Worm (Caenorhabditis elegans) whole organism, L1 larva: Measurements from ENCODE around the gene T28A8.2.
A peak's percentile ranks its signal among the peaks of the same experiment; 100 is the strongest.

Source experiments
- F16B12.6 ChIP-seq: fragments of 150-350 bp; optimal IDR thresholded peaks from 2 replicates; lab custom pipeline; 2014; ENCODE audit warnings: missing biosample characterization, missing genetic modification characterization
- aha-1 ChIP-seq: fragments of 150-350 bp; optimal IDR thresholded peaks from 2 replicates; lab custom pipeline; 2014; ENCODE audit warnings: missing biosample characterization, missing genetic modification characterization
- alr-1 ChIP-seq: fragments of 200-800 bp; sonication (Bioruptor generic); optimal IDR thresholded peaks from 2 replicates; lab custom pipeline; 2018; ENCODE audit warnings: borderline replicate concordance, mild to moderate bottlenecking, missing genetic modification characterization, missing compliant biosample characterization
- ama-1 ChIP-seq: fragments of 150-350 bp; optimal IDR thresholded peaks from 2 replicates; lab custom pipeline; 2014
- blmp-1 ChIP-seq: fragments of 150-350 bp; optimal IDR thresholded peaks from 2 replicates; lab custom pipeline; 2014; ENCODE audit warnings: missing biosample characterization, missing genetic modification characterization
- ceh-63 ChIP-seq: fragments of 200-800 bp; sonication (Bioruptor generic); optimal IDR thresholded peaks from 2 replicates; lab custom pipeline; 2018; ENCODE audit warnings: mild to moderate bottlenecking, missing genetic modification characterization, missing compliant biosample characterization
- ceh-82 ChIP-seq, 3 experiments: fragments of 150-350 bp in 1 of 3; sonication (generic microtip) in 2 of 3; optimal IDR thresholded peaks; 2 replicates each; lab custom pipeline; 2014 to 2017; ENCODE audit warnings: missing biosample characterization in 3 of 3, missing genetic modification characterization in 3 of 3
- ceh-88 ChIP-seq: fragments of 200-800 bp; sonication (Bioruptor generic); IDR thresholded peaks from 2 replicates; pipeline ENCODE4 v1.3.6; 2022; ENCODE audit warnings: missing genetic modification characterization, missing compliant biosample characterization
- ces-1 ChIP-seq: fragments of 150-350 bp; optimal IDR thresholded peaks from 2 replicates; lab custom pipeline; 2014; ENCODE audit warnings: missing biosample characterization, missing genetic modification reagents, missing genetic modification characterization
- dpl-1 ChIP-seq, 3 experiments: fragments of 150-350 bp in 2 of 3; sonication (generic microtip) in 1 of 3; optimal IDR thresholded peaks; 2 replicates each; lab custom pipeline; 2014 to 2017; ENCODE audit warnings: missing biosample characterization in 3 of 3, missing genetic modification characterization in 3 of 3, missing genetic modification reagents in 3 of 3
- dsc-1 ChIP-seq: sonication (generic microtip); optimal IDR thresholded peaks from 2 replicates; lab custom pipeline; 2016; ENCODE audit warnings: mild to moderate bottlenecking, missing genetic modification characterization, missing compliant biosample characterization
- efl-3 ChIP-seq: fragments of 200-800 bp; sonication (Bioruptor generic); optimal IDR thresholded peaks from 2 replicates; lab custom pipeline; 2018; ENCODE audit warnings: mild to moderate bottlenecking, missing genetic modification characterization, missing compliant biosample characterization
- egl-13 ChIP-seq: sonication (generic microtip); optimal IDR thresholded peaks from 2 replicates; lab custom pipeline; 2016; ENCODE audit warnings: missing genotype, missing genetic modification reagents, missing genetic modification characterization, missing compliant biosample characterization
- egl-27 ChIP-seq, 2 experiments: fragments of 150-350 bp in 1 of 2; sonication (generic microtip); optimal IDR thresholded peaks; 3 replicates each; lab custom pipeline; 2017 to 2018; ENCODE audit warnings: missing biosample characterization in 2 of 2, missing genetic modification characterization in 2 of 2, missing genetic modification reagents in 2 of 2
- elt-2 ChIP-seq: sonication (generic microtip); optimal IDR thresholded peaks from 2 replicates; lab custom pipeline; 2016; ENCODE audit warnings: missing genetic modification characterization, mild to moderate bottlenecking, inconsistent platforms, missing compliant biosample characterization, missing genetic modification reagents
- elt-3 ChIP-seq, 6 experiments: fragments of 150-350 bp in 1 of 6; sonication (generic microtip); optimal IDR thresholded peaks; 2 replicates each; lab custom pipeline; 2017 to 2018; ENCODE audit warnings: missing biosample characterization in 6 of 6, missing genetic modification characterization in 6 of 6, inconsistent platforms in 1 of 6
- fkh-10 ChIP-seq: sonication (generic microtip); optimal IDR thresholded peaks from 2 replicates; lab custom pipeline; 2017; ENCODE audit warnings: missing biosample characterization, missing genetic modification reagents, missing genetic modification characterization
- fos-1 ChIP-seq: fragments of 150-350 bp; optimal IDR thresholded peaks from 2 replicates; lab custom pipeline; 2014; ENCODE audit warnings: missing biosample characterization, missing genetic modification characterization
- grh-1 ChIP-seq: fragments of 200-800 bp; sonication (Bioruptor generic); IDR thresholded peaks from 2 replicates; pipeline ENCODE4 v1.3.6; 2022; ENCODE audit warnings: missing genetic modification reagents, missing genetic modification characterization, missing compliant biosample characterization
- hlh-4 ChIP-seq: sonication (generic microtip); optimal IDR thresholded peaks from 2 replicates; lab custom pipeline; 2016; ENCODE audit warnings: mild to moderate bottlenecking, missing genetic modification characterization, missing compliant biosample characterization
- irx-1 ChIP-seq: sonication (generic microtip); optimal IDR thresholded peaks from 2 replicates; lab custom pipeline; 2016; ENCODE audit warnings: missing genetic modification characterization, missing compliant biosample characterization
- jun-1 ChIP-seq: fragments of 150-350 bp; optimal IDR thresholded peaks from 2 replicates; lab custom pipeline; 2014; ENCODE audit warnings: missing biosample characterization, missing genetic modification reagents, missing genetic modification characterization
- lin-15B ChIP-seq: fragments of 150-350 bp; sonication (generic microtip); optimal IDR thresholded peaks from 3 replicates; lab custom pipeline; 2014; ENCODE audit warnings: missing biosample characterization, missing genetic modification characterization
- lin-35 ChIP-seq, 2 experiments: fragments of 150-350 bp; optimal IDR thresholded peaks; 2 replicates each; lab custom pipeline; 2014; ENCODE audit warnings: missing biosample characterization in 2 of 2, missing genetic modification characterization in 2 of 2, missing genetic modification reagents in 2 of 2
- lir-3 ChIP-seq: sonication (generic microtip); optimal IDR thresholded peaks from 2 replicates; lab custom pipeline; 2016; ENCODE audit warnings: mild to moderate bottlenecking, missing genetic modification characterization, moderate library complexity, missing compliant biosample characterization; ENCODE audit not compliant: poor library complexity
- lsy-2 ChIP-seq, 2 experiments: fragments of 150-350 bp; optimal IDR thresholded peaks; 2 replicates each; lab custom pipeline; 2014; ENCODE audit warnings: missing biosample characterization in 2 of 2, missing genetic modification characterization in 2 of 2
- mab-9 ChIP-seq: fragments of 200-800 bp; sonication (Bioruptor generic); IDR thresholded peaks from 2 replicates; pipeline ENCODE4 v1.3.6; 2022; ENCODE audit warnings: missing genetic modification reagents, missing genetic modification characterization, missing compliant biosample characterization
- mdl-1 ChIP-seq, 2 experiments: fragments of 150-350 bp; optimal IDR thresholded peaks; 2 replicates each; lab custom pipeline; 2014 to 2017; ENCODE audit warnings: missing biosample characterization in 2 of 2, missing genetic modification characterization in 2 of 2, inconsistent platforms in 1 of 2
- mef-2 ChIP-seq: fragments of 150-350 bp; optimal IDR thresholded peaks from 2 replicates; lab custom pipeline; 2014; ENCODE audit warnings: missing biosample characterization, missing genetic modification characterization
- nhr-12 ChIP-seq: sonication (generic microtip); optimal IDR thresholded peaks from 2 replicates; lab custom pipeline; 2017; ENCODE audit warnings: missing biosample characterization, missing genetic modification characterization
- nhr-20 ChIP-seq: sonication (generic microtip); optimal IDR thresholded peaks from 2 replicates; lab custom pipeline; 2016; ENCODE audit warnings: mild to moderate bottlenecking, missing genetic modification characterization, missing compliant biosample characterization
- nhr-237 ChIP-seq: fragments of 150-350 bp; optimal IDR thresholded peaks from 2 replicates; lab custom pipeline; 2014; ENCODE audit warnings: missing biosample characterization, missing genetic modification characterization
- nhr-28 ChIP-seq: fragments of 150-350 bp; optimal IDR thresholded peaks from 2 replicates; lab custom pipeline; 2014; ENCODE audit warnings: missing biosample characterization, missing genetic modification characterization
- nhr-47 ChIP-seq: sonication (generic microtip); optimal IDR thresholded peaks from 2 replicates; lab custom pipeline; 2016; ENCODE audit warnings: mild to moderate bottlenecking, missing genetic modification characterization, moderate library complexity, missing compliant biosample characterization
- nhr-77 ChIP-seq: fragments of 150-350 bp; optimal IDR thresholded peaks from 2 replicates; lab custom pipeline; 2014; ENCODE audit warnings: missing biosample characterization, missing genetic modification characterization
- nhr-84 ChIP-seq: sonication (generic microtip); optimal IDR thresholded peaks from 2 replicates; lab custom pipeline; 2017; ENCODE audit warnings: missing biosample characterization, missing genetic modification characterization
- nhr-85 ChIP-seq: sonication (generic microtip); peaks from one replicate; lab custom pipeline; 2016; ENCODE audit warnings: missing genetic modification characterization, inconsistent platforms, missing compliant biosample characterization
- pax-3 ChIP-seq: fragments of 200-800 bp; sonication (Bioruptor generic); optimal IDR thresholded peaks from 2 replicates; lab custom pipeline; 2018; ENCODE audit warnings: mild to moderate bottlenecking, missing genetic modification characterization, moderate library complexity, missing compliant biosample characterization
- rnt-1 ChIP-seq: sonication (generic microtip); optimal IDR thresholded peaks from 2 replicates; lab custom pipeline; 2016; ENCODE audit warnings: mild to moderate bottlenecking, missing genetic modification characterization, moderate library complexity, missing compliant biosample characterization
- skn-1 ChIP-seq: fragments of 150-350 bp; optimal IDR thresholded peaks from 2 replicates; lab custom pipeline; 2014; ENCODE audit warnings: missing biosample characterization, missing genetic modification characterization
- snu-23 ChIP-seq: sonication (generic microtip); optimal IDR thresholded peaks from 2 replicates; lab custom pipeline; 2016; ENCODE audit warnings: missing genetic modification characterization, missing compliant biosample characterization
- sox-4 ChIP-seq: sonication (generic microtip); optimal IDR thresholded peaks from 2 replicates; lab custom pipeline; 2016; ENCODE audit warnings: missing genetic modification characterization, missing compliant biosample characterization
- sptf-1 ChIP-seq: fragments of 150-350 bp; optimal IDR thresholded peaks from 2 replicates; lab custom pipeline; 2014; ENCODE audit warnings: missing biosample characterization, missing genetic modification characterization
- swsn-7 ChIP-seq: sonication (generic microtip); optimal IDR thresholded peaks from 2 replicates; lab custom pipeline; 2016; ENCODE audit warnings: missing genetic modification characterization, missing compliant biosample characterization
- tbx-2 ChIP-seq: sonication (generic microtip); optimal IDR thresholded peaks from 2 replicates; lab custom pipeline; 2016; ENCODE audit warnings: missing genetic modification characterization, missing compliant biosample characterization
- unc-130 ChIP-seq: fragments of 150-350 bp; optimal IDR thresholded peaks from 2 replicates; lab custom pipeline; 2017; ENCODE audit warnings: missing biosample characterization, missing genetic modification characterization, inconsistent platforms
- unc-30 ChIP-seq: sonication (generic microtip); optimal IDR thresholded peaks from 2 replicates; lab custom pipeline; 2017; ENCODE audit warnings: missing biosample characterization, missing genetic modification characterization
- unc-62 ChIP-seq: fragments of 150-350 bp; optimal IDR thresholded peaks from 2 replicates; lab custom pipeline; 2014; ENCODE audit warnings: missing biosample characterization, missing genetic modification reagents, missing genetic modification characterization
- unc-86 ChIP-seq: sonication (generic microtip); optimal IDR thresholded peaks from 2 replicates; lab custom pipeline; 2016; ENCODE audit warnings: missing genetic modification characterization, missing compliant biosample characterization
- xbp-1 ChIP-seq: sonication (generic microtip); optimal IDR thresholded peaks from 2 replicates; lab custom pipeline; 2016; ENCODE audit warnings: missing genetic modification characterization, missing compliant biosample characterization
- zip-4 ChIP-seq: fragments of 200-800 bp; sonication (Bioruptor generic); optimal IDR thresholded peaks from 2 replicates; lab custom pipeline; 2018; ENCODE audit warnings: mild to moderate bottlenecking, missing genetic modification characterization, moderate library complexity, missing compliant biosample characterization

T28A8.2 gene

ce11 chrIII:13462965-13463783, 32.3 kb downstream of the T28A8.2 start, which contains the start of gene ant-1.1 (continued):
- peak; percentile 16 for TF ChIP-seq efl-3
- peak; percentile 98 for TF ChIP-seq lin-35 (GFP tag; optimal IDR thresholded peaks at IDR 0.05; lab: Kevin White, UChicago)
- peak; percentile 96 for TF ChIP-seq pax-3 (tag; lab: Kevin White, UChicago)
- peak; percentile 95 for TF ChIP-seq unc-86 (tag; lab: Kevin White, UChicago)
- peak; percentile 59 for TF ChIP-seq elt-2
- peak; percentile 94 for TF ChIP-seq jun-1 (tag; lab: Kevin White, UChicago)
- TF ChIP-seq irx-1 (tag; lab: Kevin White, UChicago): peak; percentile 77
- peak; percentile 95 for TF ChIP-seq nhr-20 (tag; lab: Kevin White, UChicago)
- peak; percentile 97 for TF ChIP-seq snu-23 (GFP tag; lab: Kevin White, UChicago)
- TF ChIP-seq ces-1 (GFP tag; lab: Kevin White, UChicago): no peak
- peak; percentile 49 for TF ChIP-seq nhr-237 (tag; lab: Kevin White, UChicago)
- TF ChIP-seq lir-3: peak; percentile 78
- TF ChIP-seq tbx-2 (tag; lab: Kevin White, UChicago): peak; percentile 96
- no peak for TF ChIP-seq nhr-12 (tag; lab: Kevin White, UChicago)
- no peak for TF ChIP-seq alr-1
- no peak for TF ChIP-seq unc-30 (tag; lab: Kevin White, UChicago)
- TF ChIP-seq ceh-63: no peak
- TF ChIP-seq F16B12.6 (tag; lab: Kevin White, UChicago): peak; percentile 72
- TF ChIP-seq fkh-10 (GFP tag; lab: Kevin White, UChicago): peak; percentile 70
- TF ChIP-seq xbp-1 (tag; lab: Kevin White, UChicago): peak; percentile 95
- peak; percentile 90 for TF ChIP-seq egl-13
- peak; percentile 96 for TF ChIP-seq rnt-1 (tag; lab: Kevin White, UChicago)
- TF ChIP-seq ceh-82 (tag; optimal IDR thresholded peaks at IDR 0.05; lab: Kevin White, UChicago): peak; percentile 87 to 99 (median 95)
- peak; percentile 96 for TF ChIP-seq dsc-1 (tag; lab: Kevin White, UChicago)
- TF ChIP-seq unc-62 (GFP tag; lab: Kevin White, UChicago): no peak
- peak; percentile 44 for TF ChIP-seq blmp-1 (tag; lab: Kevin White, UChicago)
- peak in 1 of 2 experiments; percentile 73 for TF ChIP-seq mdl-1 (tag; optimal IDR thresholded peaks at IDR 0.05; lab: Kevin White, UChicago)
- TF ChIP-seq sptf-1 (tag; lab: Kevin White, UChicago): no peak
- TF ChIP-seq nhr-28: no peak
- TF ChIP-seq grh-1 (GFP tag; lab: Robert Waterston, UW): peak; percentile 93
- peak; percentile 83 for TF ChIP-seq ama-1 (lab: Kevin White, UChicago)
- peak; percentile 87 for TF ChIP-seq zip-4
- TF ChIP-seq elt-3 (tag; optimal IDR thresholded peaks at IDR 0.05; lab: Kevin White, UChicago): peak in 5 of 6 experiments; percentile 39 to 86 (median 60)
- TF ChIP-seq egl-27 (tag; optimal IDR thresholded peaks at IDR 0.05; lab: Kevin White, UChicago): peak in 1 of 2 experiments; percentile 32
- peak; percentile 71 for TF ChIP-seq mef-2 (tag; lab: Kevin White, UChicago)
- TF ChIP-seq fos-1 (tag; lab: Kevin White, UChicago): peak; percentile 72
- peak; percentile 80 for TF ChIP-seq sox-4 (tag; lab: Kevin White, UChicago)
- peak; percentile 97 to 98 (median 97) for TF ChIP-seq dpl-1 (GFP tag; optimal IDR thresholded peaks at IDR 0.05; lab: Kevin White, UChicago)
- TF ChIP-seq lsy-2 (tag; optimal IDR thresholded peaks at IDR 0.05; lab: Kevin White, UChicago): peak; percentile 99
- TF ChIP-seq ceh-88: peak; percentile 92
- TF ChIP-seq skn-1 (tag; lab: Kevin White, UChicago): peak; percentile 94
- TF ChIP-seq hlh-4 (tag; lab: Kevin White, UChicago): peak; percentile 37
- TF ChIP-seq mab-9: peak; percentile 93
- peak; percentile 96 for TF ChIP-seq nhr-85 (tag; lab: Kevin White, UChicago)
- TF ChIP-seq nhr-84 (tag; lab: Kevin White, UChicago): no peak
- TF ChIP-seq nhr-47: peak; percentile 98
- peak; percentile 94 for TF ChIP-seq lin-15B (tag; lab: Kevin White, UChicago)
- peak; percentile 94 for TF ChIP-seq nhr-77 (tag; lab: Kevin White, UChicago)
- peak; percentile 95 for TF ChIP-seq swsn-7 (tag; lab: Kevin White, UChicago)
- peak; percentile 90 for TF ChIP-seq unc-130
- TF ChIP-seq aha-1: peak; percentile 46
